In the genomic region with DNA sequence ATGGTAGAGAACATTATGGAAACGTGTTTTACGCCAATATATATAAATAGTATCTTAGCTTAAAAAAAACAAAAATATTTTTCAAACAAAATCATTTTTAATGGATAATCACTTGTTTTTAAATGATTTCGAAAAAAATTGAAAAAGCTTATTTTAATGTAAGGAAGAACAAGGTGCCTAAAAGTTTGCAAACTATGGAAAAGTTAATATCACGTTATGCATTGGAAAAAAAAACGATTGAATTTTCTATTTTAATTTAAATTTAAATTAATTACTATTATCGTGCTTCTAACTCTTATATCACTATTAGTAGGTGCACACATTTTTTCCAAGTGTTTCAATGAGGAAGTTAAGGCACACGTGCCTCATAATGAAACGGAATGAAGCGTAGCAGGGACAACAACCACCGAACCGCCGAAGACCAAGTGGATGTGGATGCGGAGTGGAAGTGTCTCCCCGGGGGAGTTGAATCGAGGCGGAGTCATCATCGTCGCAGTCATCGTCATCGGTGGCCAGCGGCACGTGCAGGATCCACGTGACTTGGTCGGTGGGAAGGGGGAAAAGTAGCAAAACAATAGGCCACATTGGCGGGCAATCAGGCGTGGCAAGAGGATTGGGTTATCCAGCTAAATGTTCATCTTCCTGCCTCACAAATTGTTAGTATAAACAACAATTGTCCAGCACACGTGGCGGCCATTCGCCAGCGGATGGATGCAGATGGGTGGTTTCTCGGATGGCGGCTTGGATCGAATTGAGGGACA, we compare ENCODE assay signal across 1 fruit fly cellular context.
A peak's percentile ranks its signal among the peaks of the same experiment; 100 is the strongest.
TF ChIP-seq lines count a peak whose summit lies in the region.

No protein-coding gene starts in this region.

TF ChIP-seq in whole organism, embryonic, 481 proteins besides CTCF, POLR2A, EP300 and RAD21 (continued from another document):
- TF ChIP-seq CG8388 (GFP tag; optimal IDR thresholded peaks at IDR 0.05; lab: Kevin White, UChicago), result peak; percentile 14
- TF ChIP-seq Oli (tag; optimal IDR thresholded peaks at IDR 0.05; lab: Kevin White, UChicago), result peak; percentile 7
- TF ChIP-seq CG9797 (GFP tag; optimal IDR thresholded peaks at IDR 0.05; lab: Kevin White, UChicago), result no peak
- no peak for TF ChIP-seq dimm (GFP tag; IDR thresholded peaks at IDR 0.05; lab: Robert Waterston, UW)
- TF ChIP-seq CG9727 (GFP tag; optimal IDR thresholded peaks at IDR 0.05; lab: Kevin White, UChicago), result no peak
- no peak for TF ChIP-seq psq (GFP tag; optimal IDR thresholded peaks at IDR 0.05; lab: Kevin White, UChicago)
- TF ChIP-seq az2 (GFP tag; optimal IDR thresholded peaks at IDR 0.05; lab: Kevin White, UChicago), result peak; percentile 12
- TF ChIP-seq row (GFP tag; IDR thresholded peaks at IDR 0.05; lab: Robert Waterston, UW), result 0 out of 3 replicates have a peak, but pooled peaks have one; percentile 23
- 0 out of 2 replicates have a peak, but pooled peaks have one; percentile 13 for TF ChIP-seq CG6689 (GFP tag; IDR thresholded peaks at IDR 0.05; lab: Robert Waterston, UW)
- no peak for TF ChIP-seq sc (optimal IDR thresholded peaks at IDR 0.05; lab: Kevin White, UChicago)
- TF ChIP-seq sc (GFP tag; optimal IDR thresholded peaks at IDR 0.05; lab: Kevin White, UChicago), result peak; percentile 32
- TF ChIP-seq CG18764 (GFP tag; optimal IDR thresholded peaks at IDR 0.05; lab: Kevin White, UChicago), result no peak
- TF ChIP-seq pan (optimal IDR thresholded peaks at IDR 0.05; lab: Kevin White, UChicago), result no peak
- TF ChIP-seq pan (GFP tag; optimal IDR thresholded peaks at IDR 0.05 in 1 of 2, IDR thresholded peaks at IDR 0.05 in 1 of 2), result no peak
- TF ChIP-seq CG10543 (GFP tag; optimal IDR thresholded peaks at IDR 0.05; lab: Kevin White, UChicago), result no peak
- no peak for TF ChIP-seq amos (GFP tag; IDR thresholded peaks at IDR 0.05; lab: Robert Waterston, UW; ENCODE audit: partially characterized antibody)
- no peak for TF ChIP-seq CG9215 (GFP tag; IDR thresholded peaks at IDR 0.05; lab: Robert Waterston, UW)
- no peak for TF ChIP-seq chif (GFP tag; optimal IDR thresholded peaks at IDR 0.05; lab: Kevin White, UChicago)
- peak; percentile 51 for TF ChIP-seq CG14710 (tag; optimal IDR thresholded peaks at IDR 0.05; lab: Kevin White, UChicago)
- TF ChIP-seq CG16863 (GFP tag; optimal IDR thresholded peaks at IDR 0.05; lab: Kevin White, UChicago), result no peak
- TF ChIP-seq CG5953 (GFP tag; IDR thresholded peaks at IDR 0.05; lab: Robert Waterston, UW), result no peak
- TF ChIP-seq CG7928 (GFP tag; optimal IDR thresholded peaks at IDR 0.05; lab: Kevin White, UChicago), result no peak
- peak; percentile 25 for TF ChIP-seq CG17829 (tag; optimal IDR thresholded peaks at IDR 0.05; lab: Kevin White, UChicago)
- TF ChIP-seq CG13775 (GFP tag; optimal IDR thresholded peaks at IDR 0.05; lab: Kevin White, UChicago), result peak; percentile 0
- peak; percentile 62 for TF ChIP-seq gem (tag; optimal IDR thresholded peaks at IDR 0.05; lab: Kevin White, UChicago)
- TF ChIP-seq gcm (GFP tag; optimal IDR thresholded peaks at IDR 0.05; lab: Kevin White, UChicago), result peak; percentile 1
- TF ChIP-seq Hey (tag; optimal IDR thresholded peaks at IDR 0.05; lab: Kevin White, UChicago), result peak; percentile 100
- TF ChIP-seq CG15073 (GFP tag; optimal IDR thresholded peaks at IDR 0.05; lab: Kevin White, UChicago), result no peak
- TF ChIP-seq Sox100B (GFP tag; optimal IDR thresholded peaks at IDR 0.05; lab: Kevin White, UChicago), result peak; percentile 45
- TF ChIP-seq CG18262 (tag; optimal IDR thresholded peaks at IDR 0.05; lab: Kevin White, UChicago), result peak; percentile 69
- TF ChIP-seq exex (tag; optimal IDR thresholded peaks at IDR 0.05; lab: Kevin White, UChicago), result no peak
- peak; percentile 31 for TF ChIP-seq sens (GFP tag; lab: Kevin White, UChicago)
- TF ChIP-seq zf30C (GFP tag; optimal IDR thresholded peaks at IDR 0.05; lab: Kevin White, UChicago), result peak; percentile 36
- TF ChIP-seq Six4 (GFP tag; optimal IDR thresholded peaks at IDR 0.05; lab: Kevin White, UChicago), result peak; percentile 4
- no peak for TF ChIP-seq NK7.1 (GFP tag; optimal IDR thresholded peaks at IDR 0.05; lab: Kevin White, UChicago)
- TF ChIP-seq B-H2 (GFP tag; optimal IDR thresholded peaks at IDR 0.05; lab: Kevin White, UChicago), result no peak
- peak; percentile 20 for TF ChIP-seq Ssrp (tag; optimal IDR thresholded peaks at IDR 0.05; lab: Kevin White, UChicago)
- peak in 1 of 2 experiments; percentile 17 for TF ChIP-seq bsh (GFP tag; optimal IDR thresholded peaks at IDR 0.05; lab: Kevin White, UChicago)
- peak; percentile 7 for TF ChIP-seq Hr3 (GFP tag; optimal IDR thresholded peaks at IDR 0.05; lab: Kevin White, UChicago)
- TF ChIP-seq CG31441 (GFP tag; IDR thresholded peaks at IDR 0.05; lab: Robert Waterston, UW), result peak; percentile 63
